Worm (Caenorhabditis elegans): ENCODE data around the gene acr-25.

Gene acr-25

ce11 chrIV:6421183-6421635, 42.9 kb upstream of the acr-25 start, which contains the start of gene puf-11:
Gene puf-11 (plus strand): TSS chrIV:6421585.
- TF ChIP-seq lim-7 (GFP tag; IDR thresholded peaks at IDR 0.05), result no peak
- peak; percentile 80 for TF ChIP-seq unc-130 (GFP tag; optimal IDR thresholded peaks at IDR 0.05)
- TF ChIP-seq nhr-42 (GFP tag; IDR thresholded peaks at IDR 0.05), result no peak
- TF ChIP-seq pha-4 (GFP tag; IDR thresholded peaks at IDR 0.05), result no peak
- TF ChIP-seq pha-4 (tag; optimal IDR thresholded peaks at IDR 0.05), result no peak
- no peak for TF ChIP-seq nhr-28 (tag; optimal IDR thresholded peaks at IDR 0.05)
- TF ChIP-seq hif-1 (tag; optimal IDR thresholded peaks at IDR 0.05), result no peak
- TF ChIP-seq dmd-9 (GFP tag; IDR thresholded peaks at IDR 0.05), result no peak
- no peak for TF ChIP-seq nhr-48 (tag; optimal IDR thresholded peaks at IDR 0.05)
- no peak for TF ChIP-seq mdl-1 (tag; optimal IDR thresholded peaks at IDR 0.05)
- no peak for TF ChIP-seq lir-3 (tag; optimal IDR thresholded peaks at IDR 0.05)
- TF ChIP-seq Y48G9A.11 (GFP tag; IDR thresholded peaks at IDR 0.05), result peak; percentile 87
- peak; percentile 91 for TF ChIP-seq snpc-1.2 (GFP tag; IDR thresholded peaks at IDR 0.05)
- TF ChIP-seq F49E8.2 (tag; optimal IDR thresholded peaks at IDR 0.05; ENCODE audit: borderline replicate concordance), result peak; percentile 78
- peak; percentile 67 for TF ChIP-seq lin-38 (GFP tag; IDR thresholded peaks at IDR 0.05)
- TF ChIP-seq daf-19 (GFP tag; conservative IDR thresholded peaks at IDR 0.05), result no peak
- no peak for TF ChIP-seq mdt-29 (GFP tag; IDR thresholded peaks at IDR 0.05)
- TF ChIP-seq gei-8 (GFP tag; optimal IDR thresholded peaks at IDR 0.05), result no peak
- no peak for TF ChIP-seq tag-97 (GFP tag; IDR thresholded peaks at IDR 0.05)
- TF ChIP-seq dmd-6 (GFP tag; IDR thresholded peaks at IDR 0.05), result no peak
- TF ChIP-seq spr-3 (GFP tag; optimal IDR thresholded peaks at IDR 0.05), result no peak
- TF ChIP-seq zfp-3 (GFP tag; conservative IDR thresholded peaks at IDR 0.05), result no peak
- no peak for TF ChIP-seq ceh-82 (tag; optimal IDR thresholded peaks at IDR 0.05)
- no peak for TF ChIP-seq mxl-2 (GFP tag; conservative IDR thresholded peaks at IDR 0.05)
- TF ChIP-seq ama-1 (optimal IDR thresholded peaks at IDR 0.05), result no peak
- no peak for TF ChIP-seq nhr-10 (tag; optimal IDR thresholded peaks at IDR 0.05)
- no peak for TF ChIP-seq dpl-1 (GFP tag; optimal IDR thresholded peaks at IDR 0.05)
- TF ChIP-seq nhr-6 (tag; optimal IDR thresholded peaks at IDR 0.05), result no peak
- no peak for TF ChIP-seq ces-1 (GFP tag; optimal IDR thresholded peaks at IDR 0.05)
- TF ChIP-seq unc-39 (tag; optimal IDR thresholded peaks at IDR 0.05), result no peak
- TF ChIP-seq ztf-11 (tag; optimal IDR thresholded peaks at IDR 0.05), result no peak

ce11 chrIV:6423381-6423780, 40.7 kb upstream of the acr-25 start:
- TF ChIP-seq snpc-1.2 (GFP tag; IDR thresholded peaks at IDR 0.05) (peak; percentile 92), lin-38 (GFP tag; IDR thresholded peaks at IDR 0.05) (peak; percentile 51; the same call in 1 of the 2 replicates), Y48G9A.11 (GFP tag; IDR thresholded peaks at IDR 0.05) (peak; percentile 62)

ce11 chrIV:6426089-6426715, 37.9 kb upstream of the acr-25 start, which contains the start of gene acp-6:
Gene acp-6 (minus strand): TSS chrIV:6426139.
- TF ChIP-seq tra-1 (GFP tag; IDR thresholded peaks at IDR 0.05) (no peak), hif-1 (tag; optimal IDR thresholded peaks at IDR 0.05) (no peak), T26A8.4 (GFP tag; IDR thresholded peaks at IDR 0.05) (no peak), F44E2.7 (GFP tag; IDR thresholded peaks at IDR 0.05) (no peak), nhr-11 (tag; optimal IDR thresholded peaks at IDR 0.05) (no peak), ztf-7 (tag; optimal IDR thresholded peaks at IDR 0.05) (no peak), nhr-102 (tag; optimal IDR thresholded peaks at IDR 0.05) (no peak), dmd-9 (GFP tag; IDR thresholded peaks at IDR 0.05) (no peak), daf-19 (GFP tag; conservative IDR thresholded peaks at IDR 0.05) (no peak), dpl-1 (GFP tag; optimal IDR thresholded peaks at IDR 0.05) (no peak), ceh-20 (GFP tag; IDR thresholded peaks at IDR 0.05) (no peak), nhr-77 (tag; optimal IDR thresholded peaks at IDR 0.05) (no peak), daf-8 (GFP tag; IDR thresholded peaks at IDR 0.05) (no peak), daf-16 (GFP tag; optimal IDR thresholded peaks at IDR 0.05) (no peak), daf-16 (tag; optimal IDR thresholded peaks at IDR 0.05) (no peak), hmg-1.1 (GFP tag; IDR thresholded peaks at IDR 0.05) (no peak), lin-15B (tag; optimal IDR thresholded peaks at IDR 0.05) (no peak)
